Fruit fly (Drosophila melanogaster): Measurements from ENCODE around the gene CG4267.

DNA sequence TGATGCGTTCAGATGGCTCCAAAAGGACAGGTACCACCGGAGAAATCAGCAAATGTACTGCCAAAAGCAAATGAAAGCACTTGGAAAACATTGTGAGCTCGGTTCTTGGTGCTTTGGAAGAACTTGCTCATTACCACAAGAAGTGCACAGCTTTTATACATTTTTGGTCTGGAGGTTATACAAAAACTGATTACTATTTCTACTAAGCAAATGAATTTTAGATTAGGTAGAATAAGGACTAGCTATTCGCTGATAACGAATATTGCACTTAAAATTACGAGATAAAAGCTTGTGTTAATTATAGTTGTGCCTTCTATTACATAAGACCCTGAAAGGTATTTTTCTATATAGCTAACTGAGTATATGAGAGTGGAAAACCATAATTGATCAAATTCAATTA is 12.8 kb downstream of the CG4267 start, which contains the start of gene Send1:
- TF ChIP-seq psq (optimal IDR thresholded peaks at IDR 0.05) (no peak), Dll (optimal IDR thresholded peaks at IDR 0.05) (no peak), EcR (GFP tag; optimal IDR thresholded peaks at IDR 0.05) (no peak), pan (optimal IDR thresholded peaks at IDR 0.05) (no peak), CG8478 (optimal IDR thresholded peaks at IDR 0.05) (no peak), usp (GFP tag; optimal IDR thresholded peaks at IDR 0.05) (no peak)

Data from whole organism.